Worm (Caenorhabditis elegans): ENCODE results near the gene srsx-32.
A peak's percentile ranks its signal among the peaks of the same experiment; 100 is the strongest.

Gene srsx-32

DNA sequence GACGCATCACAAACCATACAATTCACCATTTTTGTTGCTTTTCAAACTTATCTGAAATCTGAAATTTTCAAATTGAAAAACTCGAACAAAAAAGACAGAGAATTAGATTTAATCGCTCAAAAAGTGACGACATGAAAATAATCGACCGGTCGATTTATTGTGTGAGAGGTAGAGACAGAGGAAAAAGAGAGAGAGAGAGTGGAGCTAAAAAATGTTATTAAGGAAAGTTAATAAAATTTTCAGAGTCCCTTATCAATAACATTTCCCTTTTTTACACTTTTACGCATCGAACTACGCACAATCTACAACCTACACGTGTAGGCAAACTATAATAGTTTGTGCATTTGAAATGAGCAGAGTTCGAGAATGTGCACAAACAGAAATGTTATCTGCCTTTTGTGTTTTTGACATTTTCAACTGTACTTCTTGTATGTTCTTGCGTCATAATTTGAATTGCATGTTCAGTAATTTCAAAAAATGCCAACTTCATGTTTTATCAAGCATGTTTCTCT, 20.1 kb upstream of the srsx-32 start, which contains the start of gene nhr-107:
Gene nhr-107 (minus strand): TSS at position 51 of the 512 bp plus-strand sequence.
- no peak for TF ChIP-seq unc-120 (tag; optimal IDR thresholded peaks at IDR 0.05; ENCODE audit: poor library complexity, severe bottlenecking)
- TF ChIP-seq zip-8 (tag; optimal IDR thresholded peaks at IDR 0.05), result peak; percentile 22

DNA sequence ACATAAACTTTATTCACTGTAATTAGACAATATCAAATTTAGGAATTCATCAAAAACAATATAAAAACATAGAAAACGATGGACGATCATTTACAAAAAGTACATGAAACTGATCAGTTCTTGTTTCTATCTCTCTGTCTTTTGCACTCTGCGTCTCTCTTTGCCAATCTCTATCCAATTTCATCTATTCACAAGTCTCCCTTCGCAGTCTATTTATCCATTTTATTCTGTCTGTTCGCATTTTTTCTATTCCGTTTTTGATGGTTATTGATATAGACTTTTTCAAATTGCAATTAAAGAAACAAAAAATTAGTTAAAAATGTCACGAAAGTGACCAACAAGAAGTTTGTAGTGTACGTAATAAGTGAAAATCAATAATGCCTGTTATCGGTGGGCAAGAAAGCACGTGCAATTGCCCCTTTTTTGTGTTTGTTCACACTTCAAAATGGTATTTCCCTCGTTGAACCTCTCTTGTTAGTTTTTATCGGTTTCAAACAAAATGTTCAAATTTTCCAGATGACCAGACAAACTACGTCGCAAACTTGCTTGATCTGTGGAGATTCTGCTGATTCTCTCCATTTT, 18.8 kb upstream of the srsx-32 start, which contains the start of gene nhr-42:
Gene nhr-42 (plus strand): TSS at position 517 of the 582 bp plus-strand sequence.
- no peak for TF ChIP-seq lin-13 (tag; optimal IDR thresholded peaks at IDR 0.05)
- no peak for TF ChIP-seq ham-2 (GFP tag; optimal IDR thresholded peaks at IDR 0.05)
- no peak for TF ChIP-seq nhr-76 (tag; optimal IDR thresholded peaks at IDR 0.05)
- TF ChIP-seq snpc-4 (tag; optimal IDR thresholded peaks at IDR 0.05), result no peak
- no peak for TF ChIP-seq ces-1 (GFP tag; optimal IDR thresholded peaks at IDR 0.05)
- no peak for TF ChIP-seq mab-5 (tag; optimal IDR thresholded peaks at IDR 0.05)
- no peak for TF ChIP-seq ceh-43 (GFP tag; optimal IDR thresholded peaks at IDR 0.05)
- TF ChIP-seq drap-1 (GFP tag; optimal IDR thresholded peaks at IDR 0.05), result no peak
- TF ChIP-seq nhr-2 (tag; optimal IDR thresholded peaks at IDR 0.05), result no peak
- no peak for TF ChIP-seq sptf-1 (tag; optimal IDR thresholded peaks at IDR 0.05)
- TF ChIP-seq lin-32 (GFP tag; optimal IDR thresholded peaks at IDR 0.05), result no peak
- no peak for TF ChIP-seq bed-3 (GFP tag; optimal IDR thresholded peaks at IDR 0.05)
- no peak for TF ChIP-seq sem-2 (GFP tag; optimal IDR thresholded peaks at IDR 0.05)
- no peak for TF ChIP-seq ceh-83 (GFP tag; optimal IDR thresholded peaks at IDR 0.05)
- TF ChIP-seq unc-120 (tag; optimal IDR thresholded peaks at IDR 0.05; ENCODE audit: poor library complexity, severe bottlenecking), result no peak
- TF ChIP-seq M03D4.4 (tag; optimal IDR thresholded peaks at IDR 0.05), result no peak

DNA sequence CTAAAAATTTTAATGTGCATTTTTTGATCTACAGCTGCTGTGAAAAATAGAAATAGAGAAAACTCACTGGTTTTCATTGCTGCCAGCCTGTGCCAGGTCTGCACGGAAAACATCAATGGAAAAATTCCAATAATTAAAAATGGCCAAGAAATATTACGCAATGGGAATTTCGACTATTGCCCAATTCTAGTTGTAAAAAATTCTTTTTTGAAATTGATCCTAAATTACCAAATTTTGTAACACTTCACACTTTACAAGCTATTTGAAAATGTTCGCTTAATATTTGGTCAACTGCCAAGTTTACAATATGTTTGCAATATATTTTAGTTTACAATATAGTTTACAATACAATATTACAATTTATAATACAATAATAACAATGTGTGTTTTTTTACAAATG, 16.4 kb upstream of the srsx-32 start:
- no peak for TF ChIP-seq M03D4.4 (tag; optimal IDR thresholded peaks at IDR 0.05)
- no peak for TF ChIP-seq bed-3 (GFP tag; optimal IDR thresholded peaks at IDR 0.05)
- TF ChIP-seq nhr-2 (tag; optimal IDR thresholded peaks at IDR 0.05), result no peak
- TF ChIP-seq zip-8 (tag; optimal IDR thresholded peaks at IDR 0.05), result peak; percentile 71

DNA sequence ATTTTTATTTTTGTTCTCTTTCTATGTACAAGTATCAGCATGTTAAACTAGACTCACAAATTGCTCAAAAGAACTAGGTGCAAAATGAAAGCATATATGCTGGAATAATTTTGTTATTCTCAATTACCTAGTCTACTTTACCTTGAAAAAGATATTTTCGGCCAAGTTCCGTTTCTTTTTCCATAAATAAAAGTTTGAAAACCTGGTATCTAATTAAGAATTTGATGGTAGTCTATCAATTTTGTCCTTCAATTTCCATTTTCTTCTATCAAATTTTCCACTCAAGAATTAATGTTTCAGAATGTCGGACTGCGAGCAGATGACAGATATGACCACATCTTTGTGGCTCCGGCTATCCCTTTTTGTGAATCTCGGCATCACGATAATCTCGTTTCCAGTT, 13.3 kb upstream of the srsx-32 start, which contains the start of gene srab-4:
Gene srab-4 (plus strand): TSS at position 301 of the 400 bp plus-strand sequence.
- TF ChIP-seq lin-13 (tag; optimal IDR thresholded peaks at IDR 0.05) (no peak), cnd-1 (tag; optimal IDR thresholded peaks at IDR 0.05) (no peak)

DNA sequence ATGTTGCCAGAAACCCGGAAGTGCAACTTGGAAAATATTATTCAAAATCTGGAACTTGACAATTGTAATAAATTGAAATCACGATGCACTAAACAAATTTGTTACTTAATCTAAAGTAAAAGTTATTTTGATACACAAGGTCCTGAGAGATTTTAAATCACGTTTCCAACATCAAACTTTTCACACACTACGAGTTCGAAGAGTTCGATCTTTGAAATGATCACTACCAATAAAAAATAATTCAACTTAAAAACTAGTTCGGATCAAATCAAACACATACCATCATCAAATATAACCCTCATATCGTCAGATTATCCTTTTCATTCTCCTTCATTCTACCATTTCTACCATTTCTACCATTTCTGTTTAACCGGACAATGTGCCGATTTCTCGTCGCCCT, 11.2 kb upstream of the srsx-32 start, which contains the start of gene spig-10:
Gene spig-10 (plus strand): TSS at position 301 of the 400 bp plus-strand sequence.
- no peak for TF ChIP-seq bed-3 (GFP tag; optimal IDR thresholded peaks at IDR 0.05)
- TF ChIP-seq mab-5 (tag; optimal IDR thresholded peaks at IDR 0.05), result no peak
- no peak for TF ChIP-seq nhr-28 (tag; optimal IDR thresholded peaks at IDR 0.05)
- no peak for TF ChIP-seq ham-2 (GFP tag; optimal IDR thresholded peaks at IDR 0.05)
- no peak for TF ChIP-seq nhr-12 (tag; optimal IDR thresholded peaks at IDR 0.05)
- no peak for TF ChIP-seq ceh-43 (GFP tag; optimal IDR thresholded peaks at IDR 0.05)
- TF ChIP-seq ces-1 (GFP tag; optimal IDR thresholded peaks at IDR 0.05), result no peak
- TF ChIP-seq ztf-11 (tag; optimal IDR thresholded peaks at IDR 0.05), result no peak
- no peak for TF ChIP-seq tbx-8 (GFP tag; optimal IDR thresholded peaks at IDR 0.05)
- no peak for TF ChIP-seq blmp-1 (tag; optimal IDR thresholded peaks at IDR 0.05)
- TF ChIP-seq nhr-237 (tag; optimal IDR thresholded peaks at IDR 0.05), result no peak
- no peak for TF ChIP-seq hlh-1 (tag; optimal IDR thresholded peaks at IDR 0.05)
- no peak for TF ChIP-seq sem-2 (GFP tag; optimal IDR thresholded peaks at IDR 0.05)
- no peak for TF ChIP-seq elt-3 (tag; optimal IDR thresholded peaks at IDR 0.05)

DNA sequence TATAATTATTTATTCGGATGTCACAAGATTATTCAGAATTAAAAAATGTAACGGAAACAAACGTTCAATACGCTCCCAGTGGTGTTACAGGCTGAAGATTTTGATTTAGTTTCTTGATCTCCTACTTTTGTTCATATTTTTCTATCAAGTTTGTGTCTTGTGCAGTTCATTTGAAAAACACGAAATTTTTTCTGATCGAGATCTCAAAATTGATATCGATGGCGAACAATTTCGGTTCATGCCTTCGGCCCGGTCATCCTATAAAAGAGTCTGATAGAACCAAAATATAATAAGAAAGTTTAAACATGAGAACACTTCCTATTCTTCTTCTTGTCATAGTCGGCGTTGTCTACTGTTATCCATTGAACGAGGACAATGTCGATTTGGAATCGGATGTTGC, 9.9 kb upstream of the srsx-32 start, which contains the start of gene drd-10:
Gene drd-10 (plus strand): TSS at position 301 of the 400 bp plus-strand sequence.
- TF ChIP-seq nhr-2 (tag; optimal IDR thresholded peaks at IDR 0.05), result no peak
- no peak for TF ChIP-seq lin-13 (tag; optimal IDR thresholded peaks at IDR 0.05)
- TF ChIP-seq zip-8 (tag; optimal IDR thresholded peaks at IDR 0.05), result no peak
- TF ChIP-seq elt-1 (tag; optimal IDR thresholded peaks at IDR 0.05; ENCODE audit: borderline replicate concordance, insufficient read depth), result no peak
- no peak for TF ChIP-seq M03D4.4 (tag; optimal IDR thresholded peaks at IDR 0.05)
- no peak for TF ChIP-seq nhr-76 (tag; optimal IDR thresholded peaks at IDR 0.05)
